Worm (Caenorhabditis elegans) whole organism, mixed stage, embryonic: Measurements from ENCODE around the gene B0001.5.

Experiments
- cnd-1 ChIP-seq: fragments of 200-800 bp; sonication (Bioruptor generic); optimal IDR thresholded peaks from 2 replicates; lab custom pipeline; 2018; ENCODE audit warnings: mild to moderate bottlenecking, missing genetic modification characterization, missing compliant biosample characterization
- ham-2 ChIP-seq: fragments of 200-800 bp; sonication (Bioruptor generic); optimal IDR thresholded peaks from 2 replicates; lab custom pipeline; 2018; ENCODE audit warnings: mild to moderate bottlenecking, missing genetic modification characterization, missing compliant biosample characterization
- lin-13 ChIP-seq: fragments of 150-350 bp; optimal IDR thresholded peaks from 2 replicates; lab custom pipeline; 2014; ENCODE audit warnings: missing biosample characterization, missing genetic modification characterization
- mab-5 ChIP-seq: fragments of 150-350 bp; optimal IDR thresholded peaks from 2 replicates; lab custom pipeline; 2014; ENCODE audit warnings: missing biosample characterization, missing genetic modification characterization
- mep-1 ChIP-seq: fragments of 150-350 bp; optimal IDR thresholded peaks from 2 replicates; lab custom pipeline; 2017; ENCODE audit warnings: missing biosample characterization, missing genetic modification reagents, missing genetic modification characterization, inconsistent platforms
- nhr-237 ChIP-seq: fragments of 150-350 bp; optimal IDR thresholded peaks from 2 replicates; lab custom pipeline; 2014; ENCODE audit warnings: missing biosample characterization, missing genetic modification characterization
- pha-4 ChIP-seq: fragments of 150-350 bp; optimal IDR thresholded peaks from 2 replicates; lab custom pipeline; 2018; ENCODE audit warnings: missing biosample characterization, missing genetic modification reagents, missing genetic modification characterization
- unc-39 ChIP-seq: fragments of 150-350 bp; optimal IDR thresholded peaks from 2 replicates; lab custom pipeline; 2014; ENCODE audit warnings: missing biosample characterization, missing genetic modification characterization
- ztf-11 ChIP-seq: fragments of 150-350 bp; optimal IDR thresholded peaks from 2 replicates; lab custom pipeline; 2014; ENCODE audit warnings: missing biosample characterization, missing genetic modification characterization

DNA sequence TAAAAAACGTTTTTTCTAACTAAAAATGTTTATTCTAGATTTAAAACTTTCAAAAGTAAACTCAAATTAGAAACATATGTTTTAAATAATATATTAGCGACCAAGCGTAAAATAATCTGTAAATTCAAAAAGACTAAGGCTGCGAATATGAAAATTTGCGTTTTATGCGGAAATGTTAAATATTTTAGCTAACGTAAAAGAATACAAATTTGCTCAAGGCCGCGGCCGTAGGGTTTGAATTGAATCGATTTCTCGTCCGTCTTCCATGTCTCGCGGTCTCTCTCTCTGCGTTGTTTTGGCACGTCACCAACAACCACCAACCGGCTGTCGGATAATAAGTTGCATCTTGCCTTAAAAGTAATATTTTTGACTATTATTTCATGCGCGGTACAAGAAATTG is 49.3 kb downstream of the B0001.5 start, which contains the start of gene F11A10.5:
- TF ChIP-seq pha-4 (no peak), cnd-1 (tag; lab: Kevin White, UChicago) (no peak), ztf-11 (no peak), ham-2 (no peak), unc-39 (no peak), lin-13 (no peak), mep-1 (tag; lab: Kevin White, UChicago) (no peak), mab-5 (no peak), nhr-237 (tag; lab: Kevin White, UChicago) (no peak)
